Fruit fly (Drosophila melanogaster) whole organism, pupa: Measurements from ENCODE around the gene Kdm3.

Experiments used
- CG10348 ChIP-seq: fragments of 200-800 bp; sonication (Bioruptor generic); IDR thresholded peaks from 2 replicates; pipeline ENCODE4 v1.3.6; 2022; ENCODE audit warnings: missing biosample characterization, missing genetic modification characterization
- CG12605 ChIP-seq: fragments of 200-800 bp; sonication (Bioruptor generic); IDR thresholded peaks from 2 replicates; pipeline ENCODE4 v1.3.6; 2022; ENCODE audit warnings: missing biosample characterization, missing genetic modification characterization
- CG14655 ChIP-seq: fragments of 200-800 bp; sonication (Bioruptor generic); optimal IDR thresholded peaks from 3 replicates; lab custom pipeline; 2017; ENCODE audit warnings: mild to moderate bottlenecking, missing biosample characterization, missing genetic modification reagents, missing genetic modification characterization
- CG15710 ChIP-seq: fragments of 200-800 bp; sonication (Bioruptor generic); optimal IDR thresholded peaks from 2 replicates; lab custom pipeline; 2018; ENCODE audit warnings: missing biosample characterization, mild to moderate bottlenecking, missing genetic modification characterization, moderate library complexity
- CG34367 ChIP-seq: fragments of 200-800 bp; sonication (Bioruptor generic); optimal IDR thresholded peaks from 2 replicates; lab custom pipeline; 2018; ENCODE audit warnings: missing biosample characterization, mild to moderate bottlenecking, missing genetic modification characterization
- CG4496 ChIP-seq: fragments of 200-800 bp; sonication (Bioruptor generic); IDR thresholded peaks from 3 replicates; pipeline ENCODE4 v1.3.6; 2022; ENCODE audit warnings: missing biosample characterization, missing genetic modification characterization
- CG8159 ChIP-seq: fragments of 200-800 bp; sonication (Bioruptor generic); optimal IDR thresholded peaks from 3 replicates; lab custom pipeline; 2018; ENCODE audit warnings: missing biosample characterization, mild to moderate bottlenecking, missing genetic modification characterization, moderate library complexity
- CG9948 ChIP-seq: fragments of 200-800 bp; sonication (Bioruptor generic); optimal IDR thresholded peaks from 2 replicates; lab custom pipeline; 2018; ENCODE audit warnings: missing biosample characterization, mild to moderate bottlenecking, missing genetic modification characterization, moderate library complexity
- Ets98B ChIP-seq: fragments of 200-800 bp; sonication (Bioruptor generic); IDR thresholded peaks from 2 replicates; pipeline ENCODE4 v1.3.6; 2022; ENCODE audit warnings: missing biosample characterization, missing genetic modification characterization
- Pif1B ChIP-seq: fragments of 200-800 bp; sonication (Bioruptor generic); optimal IDR thresholded peaks from 3 replicates; lab custom pipeline; 2016; ENCODE audit warnings: missing biosample characterization, missing genetic modification characterization
- Snoo ChIP-seq: fragments of 200-800 bp; sonication (Bioruptor generic); optimal IDR thresholded peaks from 3 replicates; lab custom pipeline; 2017; ENCODE audit warnings: missing biosample characterization, mild to moderate bottlenecking, missing genetic modification characterization, inconsistent platforms
- fd96Ca ChIP-seq: fragments of 200-800 bp; sonication (Bioruptor generic); IDR thresholded peaks from 3 replicates; pipeline ENCODE4 v1.3.6; 2022; ENCODE audit warnings: missing biosample characterization, missing genetic modification characterization
- gl ChIP-seq: fragments of 200-800 bp; sonication (Bioruptor generic); optimal IDR thresholded peaks from 2 replicates; lab custom pipeline; 2018; ENCODE audit warnings: missing biosample characterization, mild to moderate bottlenecking, missing genetic modification characterization
- rn ChIP-seq: fragments of 200-800 bp; sonication (Bioruptor generic); IDR thresholded peaks from 2 replicates; pipeline ENCODE4 v1.3.6; 2022; ENCODE audit warnings: missing biosample characterization, missing genetic modification characterization

- no peak for TF ChIP-seq CG34367 (tag; lab: Kevin White, UChicago)
- TF ChIP-seq Snoo (tag; lab: Kevin White, UChicago) = no peak
- TF ChIP-seq CG14655 (GFP tag; lab: Kevin White, UChicago) = no peak
- TF ChIP-seq Ets98B = no peak
- no peak for TF ChIP-seq CG15710
- no peak for TF ChIP-seq CG8159
- no peak for TF ChIP-seq gl (tag; lab: Kevin White, UChicago)
- TF ChIP-seq rn (GFP tag; lab: Robert Waterston, UW) = no peak
- TF ChIP-seq Pif1B (GFP tag; lab: Kevin White, UChicago) = no peak
- no peak for TF ChIP-seq CG4496 (GFP tag; lab: Robert Waterston, UW)
- TF ChIP-seq CG9948 (tag; lab: Kevin White, UChicago) = no peak
- TF ChIP-seq CG12605 (GFP tag; lab: Robert Waterston, UW) = no peak
- no peak for TF ChIP-seq fd96Ca (GFP tag; lab: Robert Waterston, UW)
- no peak for TF ChIP-seq CG10348
Observed at dm6 chr3R:9504355-9504754, 11.5 kb upstream of the Kdm3 start, which contains the start of gene CG8149.
